Worm (Caenorhabditis elegans): ENCODE measurements around the gene T27E9.6.

DNA sequence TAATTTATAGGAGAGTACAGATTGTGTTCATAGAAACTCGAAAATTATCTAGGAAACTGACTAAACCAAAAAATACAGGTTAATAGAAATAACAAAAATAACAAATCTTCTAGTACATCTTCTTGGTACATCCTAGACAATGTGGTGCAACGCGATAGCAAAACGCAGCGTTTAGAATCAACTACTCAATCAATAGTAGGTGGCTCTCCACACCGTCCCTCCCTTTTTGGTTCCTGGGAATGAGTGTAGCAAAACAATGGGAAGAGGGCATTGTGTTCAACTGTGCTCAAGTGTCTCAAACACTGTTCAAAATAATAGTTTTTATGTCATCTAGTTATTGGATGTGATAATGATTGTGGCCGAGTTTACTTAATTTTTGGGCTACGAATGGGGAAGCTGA lies at the start of gene T27E9.6:
- TF ChIP-seq W03F9.2 (tag; optimal IDR thresholded peaks at IDR 0.05) (no peak), him-1 (tag; optimal IDR thresholded peaks at IDR 0.05) (no peak), dao-5 (tag; optimal IDR thresholded peaks at IDR 0.05) (no peak)
